Fruit fly (Drosophila melanogaster) S2 (cell line): ENCODE measurements around the gene CG3407.

Experiments
- CG8478 ChIP-seq: fragments of >200 bp; optimal IDR thresholded peaks from 2 replicates; lab custom pipeline; 2018
- CTCF ChIP-seq, 2 experiments: fragments of >200 bp; optimal IDR thresholded peaks; 2 replicates each; lab custom pipeline; 2018

The CG3407 gene

DNA sequence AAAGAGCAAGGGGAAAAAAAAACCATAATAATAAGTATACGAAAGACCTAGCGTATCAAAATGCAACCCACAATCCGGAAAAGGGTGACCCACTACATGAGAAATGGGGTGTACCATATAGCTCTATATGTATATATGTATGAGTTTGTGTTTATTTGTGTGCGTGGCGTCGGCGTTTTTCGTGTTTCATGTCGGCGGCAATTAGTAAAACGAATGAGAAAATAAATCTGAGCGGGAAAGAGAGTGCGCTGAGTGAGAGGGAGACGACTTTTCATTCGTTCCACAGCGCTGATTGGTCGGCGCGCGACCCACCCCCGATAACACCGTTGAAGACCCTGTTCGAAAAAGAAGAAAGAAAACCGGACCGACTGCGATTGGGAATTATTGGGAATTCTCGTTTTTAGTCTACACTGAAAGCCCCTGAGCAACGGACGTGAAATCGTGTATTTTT is 23.3 kb upstream of the CG3407 start, which contains the start of gene slp2:
TSS of gene slp2 (plus strand) at position 401 of the 451 bp plus-strand sequence.
- TF ChIP-seq CG8478 (lab: Kevin White, UChicago) (no peak), CTCF (optimal IDR thresholded peaks at IDR 0.05; lab: Kevin White, UChicago) (no peak)

- no peak for TF ChIP-seq CTCF (optimal IDR thresholded peaks at IDR 0.05; lab: Kevin White, UChicago)
- TF ChIP-seq CG8478 (lab: Kevin White, UChicago): no peak
Observed at dm6 chr2L:3835221-3835620, 22.0 kb upstream of the CG3407 start.

dm6 chr2L:3833924-3834323 is 20.7 kb upstream of the CG3407 start:
- TF ChIP-seq CTCF (optimal IDR thresholded peaks at IDR 0.05; lab: Kevin White, UChicago): no peak
- TF ChIP-seq CG8478 (lab: Kevin White, UChicago): no peak

dm6 chr2L:3832249-3832675 is 19.1 kb upstream of the CG3407 start:
- TF ChIP-seq CG8478 (lab: Kevin White, UChicago) (no peak), CTCF (optimal IDR thresholded peaks at IDR 0.05; lab: Kevin White, UChicago) (no peak)

- no peak for TF ChIP-seq CTCF (optimal IDR thresholded peaks at IDR 0.05; lab: Kevin White, UChicago)
- no peak for TF ChIP-seq CG8478 (lab: Kevin White, UChicago)
Observed at dm6 chr2L:3831694-3832093, 18.5 kb upstream of the CG3407 start.

DNA sequence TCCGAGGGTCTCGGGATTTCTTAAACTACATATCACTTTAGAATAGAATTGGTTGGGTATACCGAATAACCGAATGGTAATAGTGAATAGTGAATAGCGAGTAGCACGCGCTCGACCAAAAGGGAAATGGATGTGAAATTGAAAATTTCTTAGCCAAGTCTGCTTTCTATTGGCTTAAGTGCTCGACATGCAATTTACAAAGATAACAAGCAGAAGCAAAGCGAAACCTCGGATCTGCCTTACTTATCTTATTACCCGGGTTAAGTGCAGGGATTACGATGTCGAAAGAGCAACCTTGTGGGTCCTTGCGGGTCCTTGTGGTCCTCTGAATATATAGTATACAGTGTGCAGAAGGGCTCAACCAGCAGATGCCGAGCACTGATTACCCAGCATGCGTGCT is 16.0 kb upstream of the CG3407 start:
- TF ChIP-seq CTCF (optimal IDR thresholded peaks at IDR 0.05; lab: Kevin White, UChicago) (no peak), CG8478 (lab: Kevin White, UChicago) (no peak)

dm6 chr2L:3827406-3828133 is 14.4 kb upstream of the CG3407 start:
- TF ChIP-seq CTCF (optimal IDR thresholded peaks at IDR 0.05; lab: Kevin White, UChicago) (no peak), CG8478 (lab: Kevin White, UChicago) (no peak)

- TF ChIP-seq CTCF (optimal IDR thresholded peaks at IDR 0.05; lab: Kevin White, UChicago) (no peak), CG8478 (lab: Kevin White, UChicago) (no peak)
Observed at dm6 chr2L:3825413-3825812, 12.2 kb upstream of the CG3407 start, which contains the start of gene slp1. slp1 (plus strand) TSS chr2L:3825675.

DNA sequence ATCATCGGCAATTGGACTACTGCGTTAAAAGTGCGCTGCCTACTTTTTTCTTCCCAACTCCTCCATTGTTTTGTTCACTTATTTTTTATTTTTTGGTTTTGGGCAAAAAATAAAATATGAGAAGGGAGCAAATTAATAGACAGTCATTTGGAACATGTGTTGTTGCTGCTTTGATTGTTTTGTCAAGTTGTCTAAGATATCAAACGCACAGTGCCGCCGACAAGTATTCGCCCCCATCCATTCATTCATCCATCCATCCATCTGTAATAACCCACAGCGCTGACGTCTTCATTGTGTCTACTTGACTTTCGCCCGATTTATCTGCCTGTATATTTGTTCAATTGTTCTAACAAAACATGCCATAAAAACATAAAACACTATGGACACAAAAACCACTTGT is 10.6 kb upstream of the CG3407 start:
- no peak for TF ChIP-seq CG8478 (lab: Kevin White, UChicago)
- no peak for TF ChIP-seq CTCF (optimal IDR thresholded peaks at IDR 0.05; lab: Kevin White, UChicago)

DNA sequence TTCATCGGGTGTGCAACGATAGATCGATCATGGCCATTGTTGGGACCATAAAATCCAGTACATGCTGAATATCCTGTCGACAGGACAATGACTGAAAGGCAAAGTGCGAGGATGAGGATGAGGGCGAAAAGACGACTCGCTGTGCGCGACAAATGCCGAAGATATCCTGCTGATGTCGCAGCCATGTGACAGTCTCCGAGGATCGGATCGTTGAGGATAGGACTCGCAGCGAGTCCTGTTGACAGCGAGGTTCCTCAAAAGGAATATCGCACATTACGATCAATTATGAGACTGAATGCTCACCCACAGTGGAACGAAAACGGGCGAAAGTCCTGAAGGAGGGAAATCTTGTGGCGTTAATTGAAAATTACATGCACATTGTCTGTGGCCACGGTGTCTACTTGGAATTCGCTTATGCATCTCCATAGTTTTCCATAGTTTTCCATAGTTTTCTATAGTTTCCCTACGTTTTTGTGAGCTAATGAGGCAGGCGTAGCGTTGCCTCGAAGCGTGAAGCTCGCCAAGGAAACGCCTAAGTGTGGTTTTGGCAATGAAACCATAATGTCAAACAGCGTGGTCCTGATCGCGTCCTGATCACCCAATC is 9.4 kb upstream of the CG3407 start:
- no peak for TF ChIP-seq CG8478 (lab: Kevin White, UChicago)
- no peak for TF ChIP-seq CTCF (optimal IDR thresholded peaks at IDR 0.05; lab: Kevin White, UChicago)

dm6 chr2L:3818903-3819302 is 5.7 kb upstream of the CG3407 start:
- TF ChIP-seq CG8478 (lab: Kevin White, UChicago): no peak
- TF ChIP-seq CTCF (optimal IDR thresholded peaks at IDR 0.05; lab: Kevin White, UChicago): no peak

DNA sequence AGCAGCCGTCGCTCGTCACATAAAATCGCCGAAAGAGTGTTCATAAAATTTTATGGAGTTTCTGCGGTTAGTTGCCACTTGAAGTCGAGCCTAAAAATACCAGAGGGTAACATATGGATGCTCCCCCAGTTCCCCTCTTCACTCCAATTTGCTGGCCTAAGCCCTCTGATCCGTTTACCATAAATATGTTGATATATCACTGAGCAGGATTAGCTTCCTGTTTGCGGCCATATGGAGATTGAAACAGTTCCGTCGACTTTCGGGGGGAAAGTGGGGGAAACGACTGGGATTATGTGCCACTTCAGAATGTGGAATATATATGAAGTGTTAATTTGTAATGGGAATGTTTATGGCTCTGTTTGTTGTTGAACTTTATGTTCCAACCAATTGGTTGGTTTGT is 953 bp upstream of the CG3407 start:
- TF ChIP-seq CG8478 (lab: Kevin White, UChicago): no peak
- TF ChIP-seq CTCF (optimal IDR thresholded peaks at IDR 0.05; lab: Kevin White, UChicago): no peak

dm6 chr2L:3806197-3807030 is 6.8 kb downstream of the CG3407 start:
- TF ChIP-seq CTCF (optimal IDR thresholded peaks at IDR 0.05; lab: Kevin White, UChicago) (no peak), CG8478 (lab: Kevin White, UChicago) (no peak)

dm6 chr2L:3805274-3806196 is 7.7 kb downstream of the CG3407 start:
- TF ChIP-seq CG8478 (lab: Kevin White, UChicago): no peak
- no peak for TF ChIP-seq CTCF (optimal IDR thresholded peaks at IDR 0.05; lab: Kevin White, UChicago)
